Fruit fly (Drosophila melanogaster) whole organism, embryonic: ENCODE data around the gene CG12116.

Experiments used
- Blimp-1 ChIP-seq: fragments of 200-800 bp; sonication (Bioruptor generic); optimal IDR thresholded peaks from 3 replicates; lab custom pipeline; 2018; ENCODE audit warnings: missing biosample characterization, missing genetic modification characterization, mild to moderate bottlenecking, moderate library complexity, missing genetic modification reagents
- CG11085 ChIP-seq: fragments of 200-800 bp; sonication (Bioruptor generic); IDR thresholded peaks from 2 replicates; pipeline ENCODE4 v1.3.6; 2022; ENCODE audit warnings: missing biosample characterization, missing genetic modification characterization
- CG11398 ChIP-seq: fragments of 200-800 bp; sonication (Bioruptor generic); optimal IDR thresholded peaks from 2 replicates; lab custom pipeline; 2016; ENCODE audit warnings: missing biosample characterization, missing genetic modification characterization
- CG11696 ChIP-seq: fragments of 200-800 bp; sonication (Bioruptor generic); IDR thresholded peaks from 2 replicates; pipeline ENCODE4 v1.3.6; 2022; ENCODE audit warnings: missing biosample characterization, missing genetic modification characterization
- CG13624 ChIP-seq: fragments of 200-800 bp; sonication (Bioruptor generic); optimal IDR thresholded peaks from 2 replicates; lab custom pipeline; 2016; ENCODE audit warnings: missing biosample characterization, missing genetic modification characterization
- CG14860 ChIP-seq: fragments of 200-800 bp; sonication (Bioruptor generic); IDR thresholded peaks from 3 replicates; pipeline ENCODE4 v1.3.6; 2022; ENCODE audit warnings: missing biosample characterization, missing genetic modification characterization; ENCODE audit not compliant: partially characterized antibody
- CG17359 ChIP-seq: fragments of 200-800 bp; sonication (Bioruptor generic); optimal IDR thresholded peaks from 3 replicates; lab custom pipeline; 2018; ENCODE audit warnings: missing biosample characterization, mild to moderate bottlenecking, missing genetic modification characterization, moderate library complexity
- CG17829 ChIP-seq: fragments of 200-800 bp; optimal IDR thresholded peaks from 2 replicates; lab custom pipeline; 2019; ENCODE audit warnings: missing biosample characterization, mild to moderate bottlenecking, missing genetic modification characterization, moderate library complexity
- CG34224 ChIP-seq: fragments of 200-800 bp; sonication (Bioruptor generic); IDR thresholded peaks from 3 replicates; pipeline ENCODE4 v1.3.6; 2022; ENCODE audit warnings: missing biosample characterization, missing genetic modification characterization; ENCODE audit not compliant: partially characterized antibody
- CG4424 ChIP-seq: fragments of 200-800 bp; sonication (Bioruptor generic); optimal IDR thresholded peaks from 3 replicates; lab custom pipeline; 2016; ENCODE audit warnings: missing biosample characterization, missing genetic modification characterization
- CG6791 ChIP-seq: fragments of 200-800 bp; sonication (Bioruptor generic); IDR thresholded peaks from 3 replicates; pipeline ENCODE4 v1.3.6; 2022; ENCODE audit warnings: missing biosample characterization, missing genetic modification characterization; ENCODE audit not compliant: partially characterized antibody
- CG7271 ChIP-seq: fragments of 200-800 bp; sonication (Bioruptor generic); optimal IDR thresholded peaks from 2 replicates; lab custom pipeline; 2018; ENCODE audit warnings: missing biosample characterization, mild to moderate bottlenecking, missing genetic modification characterization, moderate library complexity
- CG7928 ChIP-seq: fragments of 200-800 bp; sonication (Bioruptor generic); optimal IDR thresholded peaks from 2 replicates; lab custom pipeline; 2017; ENCODE audit warnings: missing biosample characterization, mild to moderate bottlenecking, missing genetic modification characterization
- CG9727 ChIP-seq: fragments of 200-800 bp; sonication (Bioruptor generic); optimal IDR thresholded peaks from 3 replicates; lab custom pipeline; 2017; ENCODE audit warnings: missing biosample characterization, mild to moderate bottlenecking, missing genetic modification characterization
- CG9932 ChIP-seq: fragments of 200-800 bp; sonication (Bioruptor generic); IDR thresholded peaks from 2 replicates; pipeline ENCODE4 v1.3.6; 2022; ENCODE audit warnings: missing biosample characterization, missing genetic modification characterization
- Chrac-16 ChIP-seq: fragments of 200-800 bp; sonication (Bioruptor generic); optimal IDR thresholded peaks from 3 replicates; lab custom pipeline; 2016; ENCODE audit warnings: missing biosample characterization, missing genetic modification characterization
- CkIIα-i1 ChIP-seq: fragments of 200-800 bp; sonication (Bioruptor generic); IDR thresholded peaks from 2 replicates; pipeline ENCODE4 v1.3.6; 2022; ENCODE audit warnings: missing biosample characterization, missing genetic modification characterization
- CoRest ChIP-seq: fragments of 200-800 bp; sonication (Bioruptor generic); optimal IDR thresholded peaks from 3 replicates; lab custom pipeline; 2018; ENCODE audit warnings: missing biosample characterization, mild to moderate bottlenecking, missing genetic modification characterization, moderate library complexity
- D19A ChIP-seq: fragments of 200-800 bp; optimal IDR thresholded peaks from 3 replicates; lab custom pipeline; 2019; ENCODE audit warnings: missing biosample characterization, mild to moderate bottlenecking, missing genetic modification characterization, moderate library complexity
- Eip74EF ChIP-seq, 2 experiments: fragments of 200-800 bp in 1 of 2; fragments of >200 bp in 1 of 2; sonication (Bioruptor generic) in 1 of 2; optimal IDR thresholded peaks; 2 replicates each; lab custom pipeline; 2017 to 2019; ENCODE audit warnings: missing biosample characterization in 2 of 2, missing genetic modification characterization in 2 of 2, mild to moderate bottlenecking in 1 of 2, moderate library complexity in 1 of 2
- Ets97D ChIP-seq: fragments of 200-800 bp; sonication (Bioruptor generic); optimal IDR thresholded peaks from 3 replicates; lab custom pipeline; 2016; ENCODE audit warnings: missing biosample characterization, missing genetic modification characterization
- Fer1 ChIP-seq: fragments of 200-800 bp; sonication (Bioruptor generic); optimal IDR thresholded peaks from 2 replicates; lab custom pipeline; 2017; ENCODE audit warnings: missing biosample characterization, mild to moderate bottlenecking, missing genetic modification characterization
- Hr39 ChIP-seq: fragments of >200 bp; optimal IDR thresholded peaks from 2 replicates; lab custom pipeline; 2017
- Kr ChIP-seq: fragments of 200-800 bp; sonication (Bioruptor generic); optimal IDR thresholded peaks from 2 replicates; lab custom pipeline; 2017; ENCODE audit warnings: missing biosample characterization, mild to moderate bottlenecking, missing genetic modification characterization
- Lpt ChIP-seq: fragments of >200 bp; optimal IDR thresholded peaks from 2 replicates; lab custom pipeline; 2018; ENCODE audit warnings: missing biosample characterization, missing genetic modification characterization
- NFAT ChIP-seq: fragments of 200-800 bp; sonication (Bioruptor generic); IDR thresholded peaks from 2 replicates; pipeline ENCODE4 v1.3.6; 2022; ENCODE audit warnings: missing biosample characterization, missing genetic modification characterization
- Nf-YA ChIP-seq: fragments of 200-800 bp; sonication (Bioruptor generic); IDR thresholded peaks from 2 replicates; pipeline ENCODE4 v1.3.6; 2022; ENCODE audit warnings: missing biosample characterization, missing genetic modification characterization
- Ravus ChIP-seq: fragments of 200-800 bp; sonication (Bioruptor generic); IDR thresholded peaks from 2 replicates; pipeline ENCODE4 v1.3.6; 2022; ENCODE audit warnings: missing biosample characterization, missing genetic modification characterization
- Rfx ChIP-seq: fragments of 200-800 bp; sonication (Bioruptor generic); IDR thresholded peaks from 2 replicates; pipeline ENCODE4 v1.3.6; 2022; ENCODE audit warnings: missing biosample characterization, missing genetic modification characterization
- Sry-δ ChIP-seq: fragments of 200-800 bp; sonication (Bioruptor generic); optimal IDR thresholded peaks from 2 replicates; lab custom pipeline; 2016; ENCODE audit warnings: missing biosample characterization, missing genetic modification characterization
- Usf ChIP-seq: fragments of 200-800 bp; sonication (Bioruptor generic); optimal IDR thresholded peaks from 2 replicates; lab custom pipeline; 2017; ENCODE audit warnings: missing genotype, missing biosample characterization, missing genetic modification characterization
- bsh ChIP-seq, 2 experiments: fragments of 200-800 bp; sonication (Bioruptor generic); optimal IDR thresholded peaks; 2 replicates each; lab custom pipeline; 2017 to 2018; ENCODE audit warnings: mild to moderate bottlenecking in 2 of 2, missing biosample characterization in 2 of 2, missing genetic modification characterization in 2 of 2, moderate library complexity in 1 of 2
- chn ChIP-seq: fragments of 200-800 bp; sonication (Bioruptor generic); optimal IDR thresholded peaks from 2 replicates; lab custom pipeline; 2016; ENCODE audit warnings: missing biosample characterization, missing genetic modification characterization
- dan ChIP-seq: fragments of 200-800 bp; sonication (Bioruptor generic); IDR thresholded peaks from 2 replicates; pipeline ENCODE4 v1.3.6; 2022; ENCODE audit warnings: missing biosample characterization, missing genetic modification characterization
- exex ChIP-seq: fragments of 200-800 bp; sonication (Bioruptor generic); optimal IDR thresholded peaks from 4 replicates; lab custom pipeline; 2018; ENCODE audit warnings: missing biosample characterization, mild to moderate bottlenecking, missing genetic modification characterization, moderate library complexity
- fru ChIP-seq: fragments of >200 bp; optimal IDR thresholded peaks from 2 replicates; lab custom pipeline; 2017
- grau ChIP-seq: fragments of 200-800 bp; optimal IDR thresholded peaks from 3 replicates; lab custom pipeline; 2019; ENCODE audit warnings: missing biosample characterization, mild to moderate bottlenecking, missing genetic modification characterization, moderate library complexity
- gsb ChIP-seq: fragments of 200-800 bp; sonication (Bioruptor generic); IDR thresholded peaks from 2 replicates; pipeline ENCODE4 v1.3.6; 2022; ENCODE audit warnings: missing biosample characterization, missing genetic modification characterization
- kni ChIP-seq: fragments of 200-800 bp; sonication (Bioruptor generic); optimal IDR thresholded peaks from 3 replicates; lab custom pipeline; 2017; ENCODE audit warnings: mild to moderate bottlenecking, missing biosample characterization, missing genetic modification reagents, missing genetic modification characterization
- knrl ChIP-seq: fragments of 200-800 bp; sonication (Bioruptor generic); IDR thresholded peaks from 3 replicates; pipeline ENCODE4 v1.3.6; 2022; ENCODE audit warnings: missing biosample characterization, missing genetic modification characterization; ENCODE audit not compliant: partially characterized antibody
- lbe ChIP-seq: fragments of 200-800 bp; sonication (Bioruptor generic); optimal IDR thresholded peaks from 2 replicates; lab custom pipeline; 2016; ENCODE audit warnings: missing biosample characterization, mild to moderate bottlenecking, missing genetic modification characterization
- nerfin-2 ChIP-seq: fragments of 200-800 bp; sonication (Bioruptor generic); IDR thresholded peaks from 2 replicates; pipeline ENCODE4 v1.3.6; 2022; ENCODE audit warnings: missing biosample characterization, missing genetic modification characterization; ENCODE audit not compliant: partially characterized antibody
- onecut ChIP-seq: fragments of 200-800 bp; sonication (Bioruptor generic); IDR thresholded peaks from 2 replicates; pipeline ENCODE4 v1.3.6; 2022; ENCODE audit warnings: missing biosample characterization, missing genetic modification characterization
- pzg ChIP-seq: fragments of 200-800 bp; sonication (Bioruptor generic); optimal IDR thresholded peaks from 3 replicates; lab custom pipeline; 2018; ENCODE audit warnings: missing biosample characterization, mild to moderate bottlenecking, missing genetic modification characterization, moderate library complexity
- sens-2 ChIP-seq: fragments of 200-800 bp; sonication (Bioruptor generic); IDR thresholded peaks from 2 replicates; pipeline ENCODE4 v1.3.6; 2022; ENCODE audit warnings: missing biosample characterization, missing genetic modification characterization
- slou ChIP-seq: fragments of 200-800 bp; sonication (Bioruptor generic); optimal IDR thresholded peaks from 3 replicates; lab custom pipeline; 2016; ENCODE audit warnings: missing biosample characterization, missing genetic modification characterization
- sna ChIP-seq: fragments of 200-800 bp; sonication (Bioruptor generic); IDR thresholded peaks from 2 replicates; pipeline ENCODE4 v1.3.6; 2022; ENCODE audit warnings: missing biosample characterization, missing genetic modification characterization; ENCODE audit not compliant: partially characterized antibody
- sr ChIP-seq: fragments of 200-800 bp; sonication (Bioruptor generic); IDR thresholded peaks from 3 replicates; pipeline ENCODE4 v1.3.6; 2022; ENCODE audit warnings: missing biosample characterization, missing genetic modification characterization
- trem ChIP-seq: fragments of 200-800 bp; optimal IDR thresholded peaks from 3 replicates; lab custom pipeline; 2019; ENCODE audit warnings: missing biosample characterization, mild to moderate bottlenecking, missing genetic modification characterization, moderate library complexity
- tup ChIP-seq: fragments of 200-800 bp; sonication (Bioruptor generic); optimal IDR thresholded peaks from 2 replicates; lab custom pipeline; 2016; ENCODE audit warnings: missing biosample characterization, mild to moderate bottlenecking, missing genetic modification characterization, moderate library complexity

CG12116 gene

DNA sequence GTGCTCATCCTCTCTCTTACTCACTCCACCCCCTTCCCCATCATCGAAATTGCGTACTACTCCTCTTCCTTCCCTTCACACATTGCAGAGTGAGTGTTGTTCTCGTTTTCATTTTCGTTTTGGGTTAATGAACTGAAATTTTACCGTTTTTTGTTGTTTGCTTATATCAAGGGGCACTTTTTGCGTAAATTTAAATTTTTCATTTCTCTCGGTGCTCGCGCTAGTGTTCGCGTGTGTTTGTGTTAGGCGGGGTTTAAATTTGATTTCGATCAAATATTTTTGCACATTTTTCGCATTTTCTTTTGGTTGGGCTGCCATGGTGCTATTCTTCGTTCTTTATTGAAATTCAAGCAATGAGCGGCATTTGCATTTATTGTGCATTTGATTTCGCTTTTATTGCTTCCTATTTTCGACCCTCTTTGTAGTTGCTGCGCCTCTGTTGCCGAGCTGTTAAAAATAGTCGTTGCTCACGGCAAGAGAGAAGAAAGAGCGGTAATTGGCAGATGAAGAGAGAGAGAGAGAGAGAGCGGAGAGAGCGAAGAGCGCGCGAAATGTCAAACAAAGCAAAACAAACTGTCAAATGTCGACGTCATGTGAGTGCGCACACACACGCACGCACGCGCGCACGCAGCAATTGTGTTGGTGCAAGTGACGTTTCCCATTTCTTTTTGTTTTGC lies 47.9 kb downstream of the CG12116 start (continued):
- TF ChIP-seq CG11398 (GFP tag; lab: Kevin White, UChicago) (no peak), D19A (tag; lab: Kevin White, UChicago) (no peak), CG7271 (tag; lab: Kevin White, UChicago) (no peak), CG34224 (GFP tag; lab: Robert Waterston, UW) (peak; percentile 56; the same call in 2 of the 3 replicates), CG13624 (no peak), bsh (GFP tag; optimal IDR thresholded peaks at IDR 0.05; lab: Kevin White, UChicago) (peak in 1 of 2 experiments; percentile 74), Nf-YA (GFP tag; lab: Robert Waterston, UW) (no peak), tup (no peak), gsb (GFP tag; lab: Robert Waterston, UW) (no peak), Kr (GFP tag; lab: Kevin White, UChicago) (no peak), knrl (GFP tag; lab: Robert Waterston, UW) (no peak), CkIIα-i1 (no peak), CG9932 (GFP tag; lab: Robert Waterston, UW) (no peak), CG4424 (GFP tag; lab: Kevin White, UChicago) (no peak), CG6791 (GFP tag; lab: Robert Waterston, UW) (no peak), chn (no peak), Ets97D (no peak), lbe (peak; percentile 83), Hr39 (lab: Kevin White, UChicago) (peak; percentile 96), Sry-δ (no peak), CG11085 (no peak), sna (GFP tag; lab: Robert Waterston, UW) (no peak), CG9727 (GFP tag; lab: Kevin White, UChicago) (no peak), CG17829 (tag; lab: Kevin White, UChicago) (peak; percentile 3), pzg (GFP tag; lab: Kevin White, UChicago) (no peak), Chrac-16 (no peak), trem (tag; lab: Kevin White, UChicago) (peak; percentile 17), CG14860 (GFP tag; lab: Robert Waterston, UW) (no peak), Blimp-1 (GFP tag; lab: Kevin White, UChicago) (peak; percentile 16), Rfx (GFP tag; lab: Robert Waterston, UW) (no peak; the same call in 1 of the 2 replicates), CG17359 (tag; lab: Kevin White, UChicago) (no peak), nerfin-2 (GFP tag; lab: Robert Waterston, UW) (no peak), CoRest (tag; lab: Kevin White, UChicago) (no peak), exex (tag; lab: Kevin White, UChicago) (no peak), Lpt (peak; percentile 88), dan (GFP tag; lab: Robert Waterston, UW) (no peak), Fer1 (GFP tag; lab: Kevin White, UChicago) (peak; percentile 25), Ravus (GFP tag; lab: Robert Waterston, UW) (no peak), sr (GFP tag; lab: Robert Waterston, UW) (no peak), slou (no peak), sens-2 (no peak), Usf (no peak), CG7928 (GFP tag; lab: Kevin White, UChicago) (no peak), CG11696 (GFP tag; lab: Robert Waterston, UW) (no peak), grau (tag; lab: Kevin White, UChicago) (no peak), onecut (GFP tag; lab: Robert Waterston, UW) (no peak), kni (GFP tag; lab: Kevin White, UChicago) (no peak), NFAT (GFP tag; lab: Robert Waterston, UW) (no peak), Eip74EF (GFP tag; optimal IDR thresholded peaks at IDR 0.05; lab: Kevin White, UChicago) (peak in 1 of 2 experiments; percentile 2), fru (lab: Kevin White, UChicago) (no peak)
